Fruit fly (Drosophila melanogaster): ENCODE data around the gene RecQ4.

The RecQ4 gene

DNA sequence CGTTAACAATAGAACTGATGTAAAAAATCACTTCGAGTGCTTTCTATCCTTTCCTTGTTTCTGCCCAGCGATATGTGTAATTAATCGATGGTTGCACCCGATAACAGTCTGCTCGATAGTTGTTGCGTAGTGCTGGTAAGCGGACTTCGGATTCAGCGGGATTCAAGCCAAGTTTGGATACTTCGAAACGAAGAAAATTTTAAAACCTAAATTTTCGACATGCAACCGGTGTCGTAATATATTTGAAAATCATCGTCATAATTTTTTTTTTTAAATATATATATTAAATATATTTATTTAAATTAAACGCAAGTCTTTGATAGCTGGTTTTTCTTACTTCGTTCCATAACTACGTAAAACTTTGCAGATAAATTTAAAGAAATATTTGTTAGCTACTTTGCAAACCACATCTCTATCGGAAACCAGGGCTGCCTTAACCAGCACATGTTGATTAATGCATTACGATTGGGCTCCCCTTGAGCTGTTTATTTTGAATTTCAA is 22.1 kb upstream of the RecQ4 start, which contains the start of the genes UbcE2M and Dhps (continued):
- peak; percentile 3 for TF ChIP-seq CG1529 (GFP tag; optimal IDR thresholded peaks at IDR 0.05)
- no peak; the same call in 1 of the 2 replicates for TF ChIP-seq Oaz (GFP tag; IDR thresholded peaks at IDR 0.05)
- no peak for TF ChIP-seq mirr (GFP tag; optimal IDR thresholded peaks at IDR 0.05)
- peak; percentile 43 for TF ChIP-seq CG12104 (GFP tag; optimal IDR thresholded peaks at IDR 0.05)
- TF ChIP-seq CG12659 (GFP tag; optimal IDR thresholded peaks at IDR 0.05), result peak; percentile 87
- peak; percentile 53; the same call in 1 of the 2 replicates for TF ChIP-seq E2f2 (GFP tag; IDR thresholded peaks at IDR 0.05)
- TF ChIP-seq CG18764 (GFP tag; optimal IDR thresholded peaks at IDR 0.05), result peak; percentile 51
- no peak for TF ChIP-seq NK7.1 (GFP tag; optimal IDR thresholded peaks at IDR 0.05)
- peak; percentile 66 for TF ChIP-seq lilli (GFP tag; optimal IDR thresholded peaks at IDR 0.05)
- no peak for TF ChIP-seq gsb-n (tag; optimal IDR thresholded peaks at IDR 0.05)
- peak; percentile 78 for TF ChIP-seq CG4328 (GFP tag; optimal IDR thresholded peaks at IDR 0.05)
- TF ChIP-seq Ptx1 (GFP tag; IDR thresholded peaks at IDR 0.05), result peak; percentile 73
- TF ChIP-seq CG18619 (GFP tag; optimal IDR thresholded peaks at IDR 0.05), result peak; percentile 79
- TF ChIP-seq CoRest (tag; optimal IDR thresholded peaks at IDR 0.05), result peak; percentile 92
- TF ChIP-seq ab (GFP tag; optimal IDR thresholded peaks at IDR 0.05), result no peak
- TF ChIP-seq nerfin-2 (GFP tag; IDR thresholded peaks at IDR 0.05; ENCODE audit: partially characterized antibody), result peak; percentile 53
- TF ChIP-seq slp2 (GFP tag; optimal IDR thresholded peaks at IDR 0.05), result no peak
- peak; percentile 78 for TF ChIP-seq Fer1 (GFP tag; optimal IDR thresholded peaks at IDR 0.05)
- TF ChIP-seq ftz-f1 (GFP tag; optimal IDR thresholded peaks at IDR 0.05), result no peak
- TF ChIP-seq CG12299 (tag; optimal IDR thresholded peaks at IDR 0.05), result peak; percentile 72
- peak; percentile 75 for TF ChIP-seq CG15514 (GFP tag; optimal IDR thresholded peaks at IDR 0.05)
- peak; percentile 59; the same call in 1 of the 3 replicates for TF ChIP-seq H15 (GFP tag; IDR thresholded peaks at IDR 0.05)
- peak; percentile 82 for TF ChIP-seq CG16813 (GFP tag; IDR thresholded peaks at IDR 0.05; ENCODE audit: partially characterized antibody)
- TF ChIP-seq MBD-R2 (GFP tag; IDR thresholded peaks at IDR 0.05), result peak; percentile 69; the same call in 1 of the 2 replicates
- no peak for TF ChIP-seq zf30C (GFP tag; optimal IDR thresholded peaks at IDR 0.05)
- no peak for TF ChIP-seq CG12769 (tag; optimal IDR thresholded peaks at IDR 0.05)
- TF ChIP-seq HLH4C (GFP tag; IDR thresholded peaks at IDR 0.05; ENCODE audit: partially characterized antibody), result peak; percentile 76
- no peak for TF ChIP-seq MTF-1 (GFP tag; optimal IDR thresholded peaks at IDR 0.05; ENCODE audit: borderline replicate concordance)
- TF ChIP-seq ewg (GFP tag; optimal IDR thresholded peaks at IDR 0.05), result no peak
- no peak for TF ChIP-seq Mes4 (GFP tag; optimal IDR thresholded peaks at IDR 0.05)
- TF ChIP-seq Dek (tag; optimal IDR thresholded peaks at IDR 0.05), result peak; percentile 80
- TF ChIP-seq croc (GFP tag; conservative IDR thresholded peaks at IDR 0.05), result peak; percentile 57
- peak; percentile 41 for TF ChIP-seq Sin3A (optimal IDR thresholded peaks at IDR 0.05)
- peak; percentile 54 for TF ChIP-seq H2.0 (GFP tag; IDR thresholded peaks at IDR 0.05)
- TF ChIP-seq CG8388 (GFP tag; optimal IDR thresholded peaks at IDR 0.05), result peak; percentile 66
- TF ChIP-seq repo (GFP tag; optimal IDR thresholded peaks at IDR 0.05), result no peak
- peak; percentile 66 for TF ChIP-seq esg (GFP tag; conservative IDR thresholded peaks at IDR 0.05)
- TF ChIP-seq BtbVII (GFP tag; optimal IDR thresholded peaks at IDR 0.05), result peak; percentile 46
- no peak for TF ChIP-seq Hr39 (optimal IDR thresholded peaks at IDR 0.05)
- peak; percentile 0 for TF ChIP-seq NC2β (GFP tag; optimal IDR thresholded peaks at IDR 0.05)
- no peak for TF ChIP-seq yki (optimal IDR thresholded peaks at IDR 0.05)
- TF ChIP-seq klu (GFP tag; IDR thresholded peaks at IDR 0.05), result peak; percentile 62; the same call in 1 of the 2 replicates
- TF ChIP-seq pnt (GFP tag; optimal IDR thresholded peaks at IDR 0.05), result peak; percentile 56
- peak; percentile 79 for TF ChIP-seq zen (tag; optimal IDR thresholded peaks at IDR 0.05)
- peak; percentile 80 for TF ChIP-seq BEAF-32 (GFP tag; optimal IDR thresholded peaks at IDR 0.05)
- peak; percentile 19 for TF ChIP-seq CG4854 (GFP tag; optimal IDR thresholded peaks at IDR 0.05)
- TF ChIP-seq Optix (GFP tag; IDR thresholded peaks at IDR 0.05), result peak; percentile 55; the same call in 1 of the 3 replicates
- no peak for TF ChIP-seq Kr (GFP tag; optimal IDR thresholded peaks at IDR 0.05)
- TF ChIP-seq CG11504 (tag; optimal IDR thresholded peaks at IDR 0.05), result no peak
- no peak for TF ChIP-seq gce (GFP tag; IDR thresholded peaks at IDR 0.05)
- TF ChIP-seq CG1602 (GFP tag; optimal IDR thresholded peaks at IDR 0.05), result peak; percentile 63
